Worm (Caenorhabditis elegans) whole organism, young adult: ENCODE data around the gene Y45F10C.4.
A peak's percentile ranks its signal among the peaks of the same experiment; 100 is the strongest.

Source experiments
- B0035.1 ChIP-seq: sonication (generic microtip); optimal IDR thresholded peaks from 2 replicates; lab custom pipeline; 2016; ENCODE audit warnings: missing genetic modification characterization, mild to moderate bottlenecking, missing compliant biosample characterization, missing genotype, missing genetic modification reagents
- B0336.3 ChIP-seq: fragments of 200-800 bp; sonication (Bioruptor generic); IDR thresholded peaks from 2 replicates; pipeline ENCODE4 v1.3.6; 2022; ENCODE audit warnings: missing genetic modification characterization, missing compliant biosample characterization
- C06A6.2 ChIP-seq: fragments of 200-800 bp; sonication (Bioruptor generic); conservative IDR thresholded peaks from 2 replicates; pipeline ENCODE4 v1.3.6; 2022; ENCODE audit warnings: missing genetic modification characterization, missing compliant biosample characterization
- F22D6.2 ChIP-seq: sonication (generic microtip); optimal IDR thresholded peaks from 2 replicates; lab custom pipeline; 2016; ENCODE audit warnings: mild to moderate bottlenecking, missing genetic modification characterization, missing compliant biosample characterization
- F33H1.4 ChIP-seq: fragments of 200-800 bp; sonication (Bioruptor generic); IDR thresholded peaks from 2 replicates; pipeline ENCODE4 v1.3.6; 2022; ENCODE audit warnings: missing genetic modification reagents, missing genetic modification characterization, missing compliant biosample characterization
- F37B4.10 ChIP-seq: fragments of 200-800 bp; sonication (Bioruptor generic); IDR thresholded peaks from 2 replicates; pipeline ENCODE4 v1.3.6; 2022; ENCODE audit warnings: missing genetic modification characterization, missing compliant biosample characterization
- F52B5.7 ChIP-seq: sonication (generic microtip); optimal IDR thresholded peaks from 2 replicates; lab custom pipeline; 2016; ENCODE audit warnings: mild to moderate bottlenecking, missing genetic modification characterization, missing compliant biosample characterization
- F55B11.4 ChIP-seq: sonication (generic microtip); optimal IDR thresholded peaks from 2 replicates; lab custom pipeline; 2016; ENCODE audit warnings: missing compliant biosample characterization, missing genetic modification characterization, borderline replicate concordance; ENCODE audit not compliant: insufficient read depth
- F57A8.1 ChIP-seq: fragments of 200-800 bp; sonication (Bioruptor generic); optimal IDR thresholded peaks from 2 replicates; lab custom pipeline; 2018; ENCODE audit warnings: mild to moderate bottlenecking, missing genetic modification characterization, moderate library complexity, missing compliant biosample characterization
- F57C9.4 ChIP-seq: sonication (generic microtip); optimal IDR thresholded peaks from 2 replicates; lab custom pipeline; 2017; ENCODE audit warnings: mild to moderate bottlenecking, missing genetic modification characterization, missing compliant biosample characterization
- K12H6.12 ChIP-seq: fragments of 200-800 bp; sonication (Bioruptor generic); optimal IDR thresholded peaks from 2 replicates; lab custom pipeline; 2018; ENCODE audit warnings: mild to moderate bottlenecking, missing genetic modification characterization, missing compliant biosample characterization
- ZK185.1 ChIP-seq: sonication (generic microtip); optimal IDR thresholded peaks from 2 replicates; lab custom pipeline; 2016; ENCODE audit warnings: mild to moderate bottlenecking, missing genetic modification characterization, missing compliant biosample characterization; ENCODE audit not compliant: poor library complexity, severe bottlenecking
- aptf-2 ChIP-seq: fragments of 200-800 bp; sonication (Bioruptor generic); conservative IDR thresholded peaks from 2 replicates; pipeline ENCODE4 v1.3.6; 2022; ENCODE audit warnings: missing genetic modification reagents, missing genetic modification characterization, missing compliant biosample characterization
- aptf-3 ChIP-seq: fragments of 200-800 bp; sonication (Bioruptor generic); IDR thresholded peaks from 2 replicates; pipeline ENCODE4 v1.3.6; 2022; ENCODE audit warnings: missing genetic modification characterization, missing compliant biosample characterization
- athp-1 ChIP-seq: sonication (generic microtip); optimal IDR thresholded peaks from 2 replicates; lab custom pipeline; 2017; ENCODE audit warnings: mild to moderate bottlenecking, missing genetic modification characterization, missing compliant biosample characterization
- attf-3 ChIP-seq: fragments of 200-800 bp; sonication (Bioruptor generic); conservative IDR thresholded peaks from 2 replicates; pipeline ENCODE4 v1.3.6; 2022; ENCODE audit warnings: missing genetic modification reagents, missing genetic modification characterization, missing compliant biosample characterization
- attf-6 ChIP-seq: fragments of 200-800 bp; sonication (Bioruptor generic); IDR thresholded peaks from 2 replicates; pipeline ENCODE4 v1.3.6; 2022; ENCODE audit warnings: missing genetic modification reagents, missing genetic modification characterization, missing compliant biosample characterization
- bed-2 ChIP-seq: fragments of 200-800 bp; sonication (Bioruptor generic); IDR thresholded peaks from 2 replicates; pipeline ENCODE4 v1.3.6; 2022; ENCODE audit warnings: missing genetic modification reagents, missing genetic modification characterization, missing compliant biosample characterization
- cebp-2 ChIP-seq: fragments of 200-800 bp; sonication (Bioruptor generic); IDR thresholded peaks from 2 replicates; pipeline ENCODE4 v1.3.6; 2022; ENCODE audit warnings: missing genetic modification characterization, missing compliant biosample characterization
- ceh-79 ChIP-seq: sonication (generic microtip); optimal IDR thresholded peaks from 2 replicates; lab custom pipeline; 2017; ENCODE audit warnings: mild to moderate bottlenecking, missing genetic modification characterization, missing compliant biosample characterization
- dpff-1 ChIP-seq: sonication (generic microtip); optimal IDR thresholded peaks from 2 replicates; lab custom pipeline; 2017; ENCODE audit warnings: mild to moderate bottlenecking, missing genetic modification characterization, missing compliant biosample characterization
- dpl-1 ChIP-seq: fragments of 150-350 bp; optimal IDR thresholded peaks from 2 replicates; lab custom pipeline; 2014; ENCODE audit warnings: missing biosample characterization, missing genetic modification reagents, missing genetic modification characterization
- egrh-3 ChIP-seq: fragments of 200-800 bp; sonication (Bioruptor generic); IDR thresholded peaks from 2 replicates; pipeline ENCODE4 v1.3.6; 2022; ENCODE audit warnings: missing genetic modification reagents, missing genetic modification characterization, missing compliant biosample characterization
- gei-17 ChIP-seq: fragments of 200-800 bp; sonication (Bioruptor generic); optimal IDR thresholded peaks from 2 replicates; lab custom pipeline; 2018; ENCODE audit warnings: mild to moderate bottlenecking, missing genetic modification characterization, missing compliant biosample characterization
- hsf-1 ChIP-seq: fragments of 200-800 bp; sonication (Bioruptor generic); IDR thresholded peaks from 2 replicates; pipeline ENCODE4 v1.3.6; 2022; ENCODE audit warnings: missing genetic modification reagents, missing genetic modification characterization, missing compliant biosample characterization
- let-607 ChIP-seq, 2 experiments: fragments of 200-800 bp in 1 of 2; sonication (Bioruptor generic) in 1 of 2; sonication (generic microtip) in 1 of 2; optimal IDR thresholded peaks; 2 replicates each; lab custom pipeline; 2016 to 2018; ENCODE audit warnings: mild to moderate bottlenecking in 2 of 2, missing compliant biosample characterization in 2 of 2, missing genetic modification characterization in 2 of 2, moderate library complexity in 2 of 2, missing genotype in 1 of 2
- lin-40 ChIP-seq: sonication (generic microtip); optimal IDR thresholded peaks from 2 replicates; lab custom pipeline; 2016; ENCODE audit warnings: missing genetic modification characterization, mild to moderate bottlenecking, missing compliant biosample characterization, missing genotype, missing genetic modification reagents
- lin-54 ChIP-seq: fragments of 200-800 bp; sonication (Bioruptor generic); optimal IDR thresholded peaks from 2 replicates; lab custom pipeline; 2018; ENCODE audit warnings: mild to moderate bottlenecking, missing genetic modification characterization, missing compliant biosample characterization
- lsl-1 ChIP-seq: fragments of 200-800 bp; sonication (Bioruptor generic); optimal IDR thresholded peaks from 2 replicates; lab custom pipeline; 2018; ENCODE audit warnings: mild to moderate bottlenecking, missing genetic modification characterization, moderate library complexity, missing compliant biosample characterization
- lsy-27 ChIP-seq: sonication (generic microtip); optimal IDR thresholded peaks from 2 replicates; lab custom pipeline; 2017; ENCODE audit warnings: missing genetic modification characterization, mild to moderate bottlenecking, missing compliant biosample characterization, antibody characterized with exemption, missing genotype, borderline replicate concordance; ENCODE audit not compliant: insufficient read depth
- nhr-120 ChIP-seq: fragments of 200-800 bp; sonication (Bioruptor generic); IDR thresholded peaks from 2 replicates; pipeline ENCODE4 v1.3.6; 2022; ENCODE audit warnings: missing genetic modification characterization, missing compliant biosample characterization
- nhr-179 ChIP-seq: sonication (generic microtip); optimal IDR thresholded peaks from 2 replicates; lab custom pipeline; 2016; ENCODE audit warnings: mild to moderate bottlenecking, missing genetic modification characterization, missing compliant biosample characterization
- nhr-27 ChIP-seq: fragments of 200-800 bp; sonication (Bioruptor generic); optimal IDR thresholded peaks from 2 replicates; lab custom pipeline; 2018; ENCODE audit warnings: mild to moderate bottlenecking, missing genetic modification characterization, moderate library complexity, missing compliant biosample characterization
- nhr-80 ChIP-seq: sonication (generic microtip); optimal IDR thresholded peaks from 2 replicates; lab custom pipeline; 2016; ENCODE audit warnings: missing genetic modification characterization, missing compliant biosample characterization
- pbrm-1 ChIP-seq: fragments of 200-800 bp; sonication (Bioruptor generic); IDR thresholded peaks from 2 replicates; pipeline ENCODE4 v1.3.6; 2022; ENCODE audit warnings: missing genetic modification reagents, missing genetic modification characterization, missing compliant biosample characterization
- pha-4 ChIP-seq: fragments of 150-350 bp; sonication (generic microtip); optimal IDR thresholded peaks from 2 replicates; lab custom pipeline; 2014; ENCODE audit warnings: missing biosample characterization, missing genetic modification reagents, missing genetic modification characterization
- snpc-1.3 ChIP-seq: sonication (generic microtip); optimal IDR thresholded peaks from 2 replicates; lab custom pipeline; 2017; ENCODE audit warnings: missing genetic modification characterization, mild to moderate bottlenecking, missing compliant biosample characterization, antibody characterized with exemption, moderate library complexity, missing genotype, missing genetic modification reagents; ENCODE audit not compliant: insufficient read depth
- sptf-2 ChIP-seq: fragments of 200-800 bp; sonication (Bioruptor generic); optimal IDR thresholded peaks from 2 replicates; lab custom pipeline; 2018; ENCODE audit warnings: mild to moderate bottlenecking, missing genetic modification characterization, missing compliant biosample characterization
- tbp1 ChIP-seq: fragments of 200-800 bp; sonication (Bioruptor generic); optimal IDR thresholded peaks from 2 replicates; lab custom pipeline; 2018; ENCODE audit warnings: mild to moderate bottlenecking, missing genetic modification characterization, missing compliant biosample characterization
- unc-62 ChIP-seq: fragments of 150-350 bp; optimal IDR thresholded peaks from 2 replicates; lab custom pipeline; 2014; ENCODE audit warnings: missing biosample characterization, missing genetic modification reagents, missing genetic modification characterization
- ztf-18 ChIP-seq: sonication (generic microtip); optimal IDR thresholded peaks from 2 replicates; lab custom pipeline; 2016; ENCODE audit warnings: missing genotype, mild to moderate bottlenecking, missing genetic modification characterization, missing compliant biosample characterization
- ztf-22 ChIP-seq: fragments of 200-800 bp; sonication (Bioruptor generic); optimal IDR thresholded peaks from 2 replicates; lab custom pipeline; 2018; ENCODE audit warnings: mild to moderate bottlenecking, missing genetic modification characterization, moderate library complexity, missing compliant biosample characterization

Gene Y45F10C.4

DNA sequence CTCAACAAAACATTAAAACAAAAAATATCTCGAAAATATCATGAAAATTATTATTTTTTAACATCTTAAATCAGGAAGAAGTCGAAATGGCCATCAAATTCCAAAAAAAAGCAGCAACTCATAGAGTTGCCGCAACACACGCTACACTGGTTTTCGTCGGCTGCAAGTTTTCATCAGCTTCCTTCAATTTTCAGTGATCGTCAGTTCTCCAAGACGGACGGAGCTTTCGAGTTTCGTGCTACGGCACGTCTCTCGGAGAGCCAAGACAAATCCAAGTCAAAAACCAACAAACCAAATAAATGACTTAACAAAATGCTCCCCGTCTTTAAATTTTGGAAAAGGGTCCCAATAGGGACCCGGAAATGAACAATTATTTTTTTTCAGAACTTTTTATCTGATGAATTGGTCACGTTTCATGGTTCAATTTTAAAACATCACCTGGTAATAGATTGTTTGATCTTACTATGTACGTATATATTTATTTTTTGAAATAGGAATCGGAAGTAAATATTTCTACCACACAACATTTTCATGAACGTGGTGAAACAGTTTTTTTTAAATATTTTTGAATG, 45.2 kb upstream of the Y45F10C.4 start (continued):
- peak; percentile 68 for TF ChIP-seq tbp1 (GFP tag; lab: Kevin White, UChicago)
- TF ChIP-seq ceh-79 (tag; lab: Kevin White, UChicago), result no peak
- TF ChIP-seq lsy-27, result no peak
- TF ChIP-seq, all 124 proteins: peak for 9

DNA sequence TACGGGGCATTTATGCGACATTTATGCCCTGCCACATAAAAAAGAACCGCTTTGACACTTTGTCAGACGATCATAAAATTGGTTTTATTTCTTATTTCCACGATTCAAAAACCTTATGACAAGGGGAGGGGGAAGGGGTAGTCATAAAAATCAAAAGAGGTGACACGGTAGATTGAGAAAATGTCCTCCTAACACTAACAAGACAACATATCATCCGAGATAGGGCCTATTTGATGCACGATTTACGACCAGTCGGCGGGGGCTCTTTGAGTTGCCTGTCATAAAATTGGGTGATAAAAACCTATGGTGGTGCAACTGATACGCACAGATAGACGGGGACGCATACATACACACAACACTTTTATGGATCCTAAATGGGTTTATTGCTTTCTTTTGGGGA, 43.9 kb upstream of the Y45F10C.4 start:
- TF ChIP-seq let-607 (tag; optimal IDR thresholded peaks at IDR 0.05; lab: Kevin White, UChicago) (peak; percentile 45 to 46), F52B5.7 (tag; lab: Kevin White, UChicago) (no peak), F55B11.4 (tag; lab: Kevin White, UChicago) (no peak), nhr-80 (tag; lab: Kevin White, UChicago) (peak; percentile 78), unc-62 (peak; percentile 68), F37B4.10 (no peak)

DNA sequence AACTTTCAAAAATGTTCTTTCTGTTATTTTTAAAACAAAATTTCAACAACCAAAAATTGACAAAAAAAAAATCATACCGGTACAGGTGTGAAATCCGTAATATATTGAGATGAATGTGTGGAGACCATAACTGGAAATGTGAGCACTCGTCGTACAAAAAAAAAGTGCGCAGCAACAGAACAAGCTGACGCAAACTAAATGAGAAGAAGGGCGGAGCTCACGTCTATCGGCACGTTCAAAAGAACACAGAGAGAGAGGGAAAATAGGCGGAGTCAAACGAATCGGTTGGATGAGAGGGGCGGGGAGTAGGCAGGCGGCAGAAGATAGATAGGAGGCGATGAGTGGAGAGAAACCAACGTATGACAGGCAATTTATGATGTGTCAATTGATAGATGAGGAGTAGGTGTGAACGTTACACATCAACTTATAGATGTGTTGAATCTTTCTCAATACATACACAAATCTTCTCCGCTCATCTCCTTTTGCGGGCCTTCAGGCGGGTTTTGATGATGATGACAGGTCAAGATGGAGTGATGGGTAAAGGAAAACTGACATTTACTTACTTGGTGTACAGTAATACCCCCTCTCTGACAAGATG, 39.9 kb upstream of the Y45F10C.4 start, which contains the start of gene tlp-1:
Gene tlp-1 (minus strand): TSS at position 255 of the 598 bp plus-strand sequence.
- TF ChIP-seq bed-2 (GFP tag; lab: Robert Waterston, UW) (no peak), attf-3 (GFP tag; lab: Robert Waterston, UW) (no peak), gei-17 (GFP tag; lab: Kevin White, UChicago) (no peak), unc-62 (peak; percentile 94)

DNA sequence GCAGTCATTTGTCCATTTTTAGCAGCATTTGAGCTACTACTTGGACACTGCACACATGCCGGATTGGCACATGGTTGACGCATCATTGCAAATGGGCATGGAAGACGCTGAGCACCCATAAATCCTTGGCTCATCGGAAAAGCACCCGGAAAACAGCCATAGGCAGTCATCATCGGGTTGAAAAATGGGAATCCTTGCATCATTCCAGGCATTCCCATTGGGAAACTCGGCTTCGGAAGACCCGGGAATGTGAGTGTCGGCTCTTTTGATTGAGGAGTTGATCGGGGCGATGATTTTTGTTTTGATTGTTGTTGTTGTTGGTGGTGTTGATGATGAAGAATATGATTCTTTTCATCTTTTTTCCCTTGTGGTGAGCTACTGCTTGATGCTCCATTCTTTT, 38.7 kb upstream of the Y45F10C.4 start:
- TF ChIP-seq F55B11.4 (tag; lab: Kevin White, UChicago), result no peak
- no peak for TF ChIP-seq dpff-1 (tag; lab: Kevin White, UChicago)
- no peak for TF ChIP-seq dpl-1
- TF ChIP-seq B0336.3 (GFP tag; lab: Robert Waterston, UW), result no peak
- no peak for TF ChIP-seq K12H6.12
- no peak for TF ChIP-seq athp-1 (tag; lab: Kevin White, UChicago)
- no peak for TF ChIP-seq cebp-2 (GFP tag; lab: Robert Waterston, UW)
- TF ChIP-seq sptf-2 (GFP tag; lab: Kevin White, UChicago), result no peak
- no peak for TF ChIP-seq egrh-3 (GFP tag; lab: Robert Waterston, UW)
- no peak for TF ChIP-seq attf-6 (GFP tag; lab: Robert Waterston, UW)
- TF ChIP-seq B0035.1, result no peak
- TF ChIP-seq nhr-179 (tag; lab: Kevin White, UChicago), result no peak
- TF ChIP-seq aptf-2 (GFP tag; lab: Robert Waterston, UW), result no peak
- no peak for TF ChIP-seq F33H1.4 (GFP tag; lab: Robert Waterston, UW)
- TF ChIP-seq ZK185.1 (tag; lab: Kevin White, UChicago), result no peak
- TF ChIP-seq lin-40 (tag; lab: Kevin White, UChicago), result no peak
- no peak for TF ChIP-seq pbrm-1 (GFP tag; lab: Robert Waterston, UW)
- no peak for TF ChIP-seq C06A6.2 (GFP tag; lab: Robert Waterston, UW)
- no peak for TF ChIP-seq nhr-27 (tag; lab: Kevin White, UChicago)

DNA sequence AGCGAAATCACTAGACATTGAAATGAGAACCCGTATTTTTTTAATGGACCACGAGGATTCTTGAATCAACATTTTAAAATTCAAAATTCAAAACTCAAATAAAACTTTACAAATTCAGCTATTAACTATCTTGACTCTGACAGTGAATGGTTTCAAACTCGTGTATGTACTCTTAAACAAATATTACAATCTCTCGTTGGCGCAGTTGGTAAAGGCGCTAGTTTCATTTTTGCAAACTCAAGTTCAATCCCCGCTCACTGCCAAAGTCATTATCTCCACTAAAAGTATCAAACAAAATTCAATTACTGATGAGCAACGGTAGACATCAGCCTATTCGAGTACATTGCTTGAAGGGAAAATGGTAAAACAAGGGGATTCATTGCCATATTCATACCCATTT, 37.5 kb upstream of the Y45F10C.4 start:
- TF ChIP-seq hsf-1 (GFP tag; lab: Robert Waterston, UW) (no peak), F57C9.4 (tag; lab: Kevin White, UChicago) (no peak), lin-54 (GFP tag; lab: Kevin White, UChicago) (peak; percentile 26), aptf-3 (GFP tag; lab: Robert Waterston, UW) (no peak), pha-4 (tag; lab: Kevin White, UChicago) (no peak), F22D6.2 (tag; lab: Kevin White, UChicago) (no peak), lsl-1 (GFP tag; lab: Kevin White, UChicago) (peak; percentile 30), nhr-120 (GFP tag; lab: Robert Waterston, UW) (no peak), ztf-18 (tag; lab: Kevin White, UChicago) (peak; percentile 81), ztf-22 (GFP tag; lab: Kevin White, UChicago) (peak; percentile 31), snpc-1.3 (tag; lab: Kevin White, UChicago) (peak; percentile 86), ceh-79 (tag; lab: Kevin White, UChicago) (no peak), attf-6 (GFP tag; lab: Robert Waterston, UW) (peak; percentile 95), F57A8.1 (GFP tag; lab: Kevin White, UChicago) (no peak)
